Worm (Caenorhabditis elegans) whole organism, early embryonic: ENCODE results near the gene lsd-1.

Experiments
- F13C5.2 ChIP-seq: sonication (generic microtip); optimal IDR thresholded peaks from 2 replicates; lab custom pipeline; 2017; ENCODE audit warnings: mild to moderate bottlenecking, missing genetic modification characterization, inconsistent platforms, missing compliant biosample characterization
- ama-1 ChIP-seq: fragments of 150-350 bp; optimal IDR thresholded peaks from 2 replicates; lab custom pipeline; 2014
- flt-1 ChIP-seq: fragments of 200-800 bp; sonication (Bioruptor generic); IDR thresholded peaks from 2 replicates; pipeline ENCODE4 v1.3.6; 2022; ENCODE audit warnings: missing genetic modification characterization, missing compliant biosample characterization
- hmbx-1 ChIP-seq: sonication (generic microtip); optimal IDR thresholded peaks from 2 replicates; lab custom pipeline; 2016; ENCODE audit warnings: mild to moderate bottlenecking, missing genetic modification characterization, missing compliant biosample characterization
- hmg-4 ChIP-seq: fragments of 200-800 bp; sonication (Bioruptor generic); optimal IDR thresholded peaks from 2 replicates; lab custom pipeline; 2018; ENCODE audit warnings: mild to moderate bottlenecking, missing genetic modification characterization, missing compliant biosample characterization
- scrt-1 ChIP-seq: fragments of 200-800 bp; sonication (Bioruptor generic); IDR thresholded peaks from 2 replicates; pipeline ENCODE4 v1.3.6; 2022; ENCODE audit warnings: missing genetic modification characterization, missing compliant biosample characterization
- tbx-11 ChIP-seq: fragments of 200-800 bp; sonication (Bioruptor generic); IDR thresholded peaks from 2 replicates; pipeline ENCODE4 v1.3.6; 2022; ENCODE audit warnings: missing genetic modification characterization, missing compliant biosample characterization
- tra-4 ChIP-seq: sonication (generic microtip); optimal IDR thresholded peaks from 2 replicates; lab custom pipeline; 2017; ENCODE audit warnings: missing genetic modification characterization, missing compliant biosample characterization

ce11 chrX:11899031-11899430 lies 49.6 kb upstream of the lsd-1 start:
- TF ChIP-seq tra-4 (tag; lab: Kevin White, UChicago), result no peak
- TF ChIP-seq flt-1 (GFP tag; lab: Robert Waterston, UW), result no peak
- TF ChIP-seq tbx-11, result no peak
- no peak for TF ChIP-seq hmg-4 (GFP tag; lab: Kevin White, UChicago)
- no peak for TF ChIP-seq scrt-1 (GFP tag; lab: Robert Waterston, UW)
- TF ChIP-seq ama-1, result no peak
- TF ChIP-seq F13C5.2 (tag; lab: Kevin White, UChicago), result no peak
- TF ChIP-seq hmbx-1 (tag; lab: Kevin White, UChicago), result no peak
